Worm (Caenorhabditis elegans): ENCODE results near the gene str-18.

Gene str-18

DNA sequence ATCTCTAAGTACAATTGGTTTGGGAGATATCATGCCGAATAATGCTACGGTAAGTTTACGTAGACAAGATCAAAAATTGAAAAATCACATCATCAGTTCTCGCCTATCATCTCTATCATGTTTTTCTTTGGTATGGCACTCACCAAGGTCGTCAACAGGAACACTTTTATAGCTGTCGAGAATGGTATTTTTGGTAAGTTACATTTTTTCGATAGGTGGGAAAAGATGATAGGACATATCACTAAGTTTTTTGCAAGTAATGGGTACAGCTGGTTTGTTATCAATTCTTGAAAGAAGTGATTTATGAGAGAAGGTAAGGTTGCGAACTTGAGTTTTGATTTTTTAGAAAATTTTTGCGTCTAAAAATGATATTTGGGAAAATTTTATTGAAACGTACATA, 33.8 kb downstream of the str-18 start:
- TF ChIP-seq scrt-1 (GFP tag; IDR thresholded peaks at IDR 0.05) (no peak), hnd-1 (tag; optimal IDR thresholded peaks at IDR 0.05) (no peak), hmbx-1 (tag; optimal IDR thresholded peaks at IDR 0.05) (no peak), ceh-36 (tag; optimal IDR thresholded peaks at IDR 0.05) (no peak), flt-1 (GFP tag; IDR thresholded peaks at IDR 0.05) (no peak), B0310.2 (tag; optimal IDR thresholded peaks at IDR 0.05) (no peak), tra-4 (tag; optimal IDR thresholded peaks at IDR 0.05) (no peak), tbx-11 (GFP tag; IDR thresholded peaks at IDR 0.05) (no peak), hmg-4 (GFP tag; optimal IDR thresholded peaks at IDR 0.05) (no peak), pes-1 (GFP tag; IDR thresholded peaks at IDR 0.05) (no peak)

ce11 chrV:15704745-15705144, 37.0 kb downstream of the str-18 start, which contains the start of gene twk-34:
TSS of gene twk-34 (plus strand) at chrV:15704960.
- TF ChIP-seq ceh-36 (tag; optimal IDR thresholded peaks at IDR 0.05) (no peak), flt-1 (GFP tag; IDR thresholded peaks at IDR 0.05) (no peak), tbx-37 (GFP tag; conservative IDR thresholded peaks at IDR 0.05) (no peak), hnd-1 (tag; optimal IDR thresholded peaks at IDR 0.05) (no peak), F13C5.2 (tag; optimal IDR thresholded peaks at IDR 0.05) (no peak), hmg-4 (GFP tag; optimal IDR thresholded peaks at IDR 0.05) (no peak), tbx-11 (GFP tag; IDR thresholded peaks at IDR 0.05) (no peak), hmbx-1 (tag; optimal IDR thresholded peaks at IDR 0.05) (no peak), pes-1 (GFP tag; IDR thresholded peaks at IDR 0.05) (no peak), scrt-1 (GFP tag; IDR thresholded peaks at IDR 0.05) (no peak), sea-1 (GFP tag; conservative IDR thresholded peaks at IDR 0.05) (no peak), aly-1 (tag; optimal IDR thresholded peaks at IDR 0.05) (no peak), B0310.2 (tag; optimal IDR thresholded peaks at IDR 0.05) (no peak), ama-1 (optimal IDR thresholded peaks at IDR 0.05) (no peak), ceh-13 (GFP tag; optimal IDR thresholded peaks at IDR 0.05) (no peak), tra-4 (tag; optimal IDR thresholded peaks at IDR 0.05) (no peak)

ce11 chrV:15702263-15702662, 39.5 kb downstream of the str-18 start, which contains the start of gene nhr-53:
TSS of gene nhr-53 (minus strand) at chrV:15702363.
- no peak for TF ChIP-seq tbx-37 (GFP tag; conservative IDR thresholded peaks at IDR 0.05)
- no peak for TF ChIP-seq ceh-13 (GFP tag; optimal IDR thresholded peaks at IDR 0.05)
- TF ChIP-seq B0310.2 (tag; optimal IDR thresholded peaks at IDR 0.05): no peak
- no peak for TF ChIP-seq scrt-1 (GFP tag; IDR thresholded peaks at IDR 0.05)
- no peak for TF ChIP-seq ceh-36 (tag; optimal IDR thresholded peaks at IDR 0.05)
- no peak for TF ChIP-seq flt-1 (GFP tag; IDR thresholded peaks at IDR 0.05)
- no peak for TF ChIP-seq hmbx-1 (tag; optimal IDR thresholded peaks at IDR 0.05)
- TF ChIP-seq F13C5.2 (tag; optimal IDR thresholded peaks at IDR 0.05): no peak

ce11 chrV:15699799-15700198, 42.0 kb downstream of the str-18 start, which contains the start of gene nhr-199:
TSS of gene nhr-199 (minus strand) at chrV:15699899.
- TF ChIP-seq hmg-4 (GFP tag; optimal IDR thresholded peaks at IDR 0.05) (no peak), F13C5.2 (tag; optimal IDR thresholded peaks at IDR 0.05) (no peak), tbx-37 (GFP tag; conservative IDR thresholded peaks at IDR 0.05) (no peak), tbx-11 (GFP tag; IDR thresholded peaks at IDR 0.05) (no peak), flt-1 (GFP tag; IDR thresholded peaks at IDR 0.05) (no peak), ama-1 (optimal IDR thresholded peaks at IDR 0.05) (no peak), ceh-13 (GFP tag; optimal IDR thresholded peaks at IDR 0.05) (no peak), ets-7 (tag; optimal IDR thresholded peaks at IDR 0.05) (no peak), hnd-1 (tag; optimal IDR thresholded peaks at IDR 0.05) (no peak), hmbx-1 (tag; optimal IDR thresholded peaks at IDR 0.05) (no peak)

ce11 chrV:15698099-15698498, 43.7 kb downstream of the str-18 start, which contains the start of gene srx-29:
TSS of gene srx-29 (minus strand) at chrV:15698199.
- TF ChIP-seq F13C5.2 (tag; optimal IDR thresholded peaks at IDR 0.05) (no peak), ets-7 (tag; optimal IDR thresholded peaks at IDR 0.05) (no peak), tra-4 (tag; optimal IDR thresholded peaks at IDR 0.05) (no peak), flt-1 (GFP tag; IDR thresholded peaks at IDR 0.05) (no peak), ceh-13 (GFP tag; optimal IDR thresholded peaks at IDR 0.05) (no peak), aly-1 (tag; optimal IDR thresholded peaks at IDR 0.05) (no peak), ama-1 (optimal IDR thresholded peaks at IDR 0.05) (no peak), hmg-4 (GFP tag; optimal IDR thresholded peaks at IDR 0.05) (no peak), hmbx-1 (tag; optimal IDR thresholded peaks at IDR 0.05) (no peak), sea-1 (GFP tag; conservative IDR thresholded peaks at IDR 0.05) (no peak)

DNA sequence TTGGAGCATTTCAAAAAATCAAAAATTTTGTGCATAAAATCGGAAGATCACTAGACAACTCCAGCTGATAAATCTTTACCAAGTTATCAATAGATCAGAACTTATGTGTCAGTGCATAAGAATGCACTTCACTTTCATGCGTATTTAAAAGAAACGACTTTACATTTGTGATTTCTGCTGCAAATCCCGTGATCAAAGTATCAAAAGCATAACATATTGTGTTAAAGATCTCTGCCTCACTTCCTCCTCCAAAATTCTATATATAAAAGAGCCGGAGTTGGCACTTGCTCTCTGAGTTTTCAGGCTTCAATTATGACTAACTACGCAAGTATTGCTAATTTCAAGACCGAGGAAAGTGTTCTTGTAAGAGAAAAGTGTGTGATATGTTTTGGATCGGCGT, 48.1 kb downstream of the str-18 start, which contains the start of gene nhr-198:
Gene nhr-198 (plus strand): TSS at position 313 of the 400 bp plus-strand sequence.
- TF ChIP-seq F13C5.2 (tag; optimal IDR thresholded peaks at IDR 0.05) (no peak), ets-7 (tag; optimal IDR thresholded peaks at IDR 0.05) (no peak)
